Fruit fly (Drosophila melanogaster) whole organism, embryonic: ENCODE results near the gene yellow-f.

Source experiments
- Aef1 ChIP-seq: fragments of 200-800 bp; sonication (Bioruptor generic); IDR thresholded peaks from 3 replicates; pipeline ENCODE4 v1.3.6; 2022; ENCODE audit warnings: missing biosample characterization, missing genetic modification characterization
- Atf-2 ChIP-seq: fragments of 200-800 bp; sonication (Bioruptor generic); optimal IDR thresholded peaks from 2 replicates; lab custom pipeline; 2016; ENCODE audit warnings: missing biosample characterization, missing genetic modification characterization
- Blimp-1 ChIP-seq: fragments of 200-800 bp; sonication (Bioruptor generic); optimal IDR thresholded peaks from 3 replicates; lab custom pipeline; 2018; ENCODE audit warnings: missing biosample characterization, missing genetic modification characterization, mild to moderate bottlenecking, moderate library complexity, missing genetic modification reagents
- CG11093 ChIP-seq: fragments of 200-800 bp; sonication (Bioruptor generic); IDR thresholded peaks from 3 replicates; pipeline ENCODE4 v1.3.6; 2022; ENCODE audit warnings: missing biosample characterization, missing genetic modification characterization
- CG11695 ChIP-seq: fragments of 200-800 bp; sonication (Bioruptor generic); IDR thresholded peaks from 3 replicates; pipeline ENCODE4 v1.3.6; 2022; ENCODE audit warnings: missing biosample characterization, missing genetic modification characterization
- CG12219 ChIP-seq: fragments of 200-800 bp; sonication (Bioruptor generic); optimal IDR thresholded peaks from 3 replicates; lab custom pipeline; 2018; ENCODE audit warnings: missing biosample characterization, mild to moderate bottlenecking, missing genetic modification characterization
- CG12744 ChIP-seq: fragments of 200-800 bp; sonication (Bioruptor generic); optimal IDR thresholded peaks from 2 replicates; lab custom pipeline; 2016; ENCODE audit warnings: missing biosample characterization, missing genetic modification characterization
- CG13775 ChIP-seq: fragments of 200-800 bp; sonication (Bioruptor generic); optimal IDR thresholded peaks from 3 replicates; lab custom pipeline; 2017; ENCODE audit warnings: missing biosample characterization, mild to moderate bottlenecking, missing genetic modification characterization
- CG15269 ChIP-seq: fragments of 200-800 bp; sonication (Bioruptor generic); optimal IDR thresholded peaks from 2 replicates; lab custom pipeline; 2018; ENCODE audit warnings: missing biosample characterization, mild to moderate bottlenecking, missing genetic modification characterization, moderate library complexity
- CG17568 ChIP-seq: fragments of 200-800 bp; sonication (Bioruptor generic); optimal IDR thresholded peaks from 2 replicates; lab custom pipeline; 2018; ENCODE audit warnings: missing biosample characterization, mild to moderate bottlenecking, missing genetic modification characterization, moderate library complexity
- CG18599 ChIP-seq: fragments of 200-800 bp; sonication (Bioruptor generic); optimal IDR thresholded peaks from 3 replicates; lab custom pipeline; 2017; ENCODE audit warnings: missing biosample characterization, missing genetic modification characterization, mild to moderate bottlenecking, moderate library complexity, missing genetic modification reagents
- CG3065 ChIP-seq: fragments of 200-800 bp; sonication (Bioruptor generic); optimal IDR thresholded peaks from 2 replicates; lab custom pipeline; 2016; ENCODE audit warnings: missing biosample characterization, missing genetic modification characterization
- CG5180 ChIP-seq: fragments of 200-800 bp; sonication (Bioruptor generic); optimal IDR thresholded peaks from 3 replicates; lab custom pipeline; 2017; ENCODE audit warnings: missing biosample characterization, missing genetic modification characterization, mild to moderate bottlenecking, moderate library complexity, missing genetic modification reagents
- CG6813 ChIP-seq: fragments of 200-800 bp; sonication (Bioruptor generic); optimal IDR thresholded peaks from 2 replicates; lab custom pipeline; 2017; ENCODE audit warnings: missing biosample characterization, missing genetic modification characterization, mild to moderate bottlenecking, moderate library complexity, missing genetic modification reagents
- CG7357 ChIP-seq: fragments of 200-800 bp; sonication (Bioruptor generic); IDR thresholded peaks from 3 replicates; pipeline ENCODE4 v1.3.6; 2022; ENCODE audit warnings: missing biosample characterization, missing genetic modification characterization
- CG7556 ChIP-seq: fragments of 200-800 bp; sonication (Bioruptor generic); optimal IDR thresholded peaks from 2 replicates; lab custom pipeline; 2017; ENCODE audit warnings: missing biosample characterization, mild to moderate bottlenecking, missing genetic modification characterization
- CG7839 ChIP-seq: fragments of 200-800 bp; sonication (Bioruptor generic); optimal IDR thresholded peaks from 3 replicates; lab custom pipeline; 2018; ENCODE audit warnings: missing biosample characterization, mild to moderate bottlenecking, missing genetic modification characterization, moderate library complexity
- CG9932 ChIP-seq: fragments of 200-800 bp; sonication (Bioruptor generic); IDR thresholded peaks from 2 replicates; pipeline ENCODE4 v1.3.6; 2022; ENCODE audit warnings: missing biosample characterization, missing genetic modification characterization
- D19A ChIP-seq: fragments of 200-800 bp; optimal IDR thresholded peaks from 3 replicates; lab custom pipeline; 2019; ENCODE audit warnings: missing biosample characterization, mild to moderate bottlenecking, missing genetic modification characterization, moderate library complexity
- E2f1 ChIP-seq: fragments of 200-800 bp; sonication (Bioruptor generic); IDR thresholded peaks from 2 replicates; pipeline ENCODE4 v1.3.6; 2022; ENCODE audit warnings: missing biosample characterization, missing genetic modification characterization
- Eip74EF ChIP-seq, 2 experiments: fragments of 200-800 bp in 1 of 2; fragments of >200 bp in 1 of 2; sonication (Bioruptor generic) in 1 of 2; optimal IDR thresholded peaks; 2 replicates each; lab custom pipeline; 2017 to 2019; ENCODE audit warnings: missing biosample characterization in 2 of 2, missing genetic modification characterization in 2 of 2, mild to moderate bottlenecking in 1 of 2, moderate library complexity in 1 of 2
- Elba2 ChIP-seq: fragments of 200-800 bp; sonication (Bioruptor generic); optimal IDR thresholded peaks from 3 replicates; lab custom pipeline; 2016; ENCODE audit warnings: missing biosample characterization, missing genetic modification characterization
- Lhr ChIP-seq: fragments of 200-800 bp; sonication (Bioruptor generic); optimal IDR thresholded peaks from 3 replicates; lab custom pipeline; 2017; ENCODE audit warnings: mild to moderate bottlenecking, missing biosample characterization, missing genetic modification reagents, missing genetic modification characterization
- Rx ChIP-seq: fragments of 200-800 bp; sonication (Bioruptor generic); IDR thresholded peaks from 2 replicates; pipeline ENCODE4 v1.3.6; 2022; ENCODE audit warnings: missing biosample characterization, missing genetic modification characterization
- YL-1 ChIP-seq: fragments of 200-800 bp; sonication (Bioruptor generic); optimal IDR thresholded peaks from 3 replicates; lab custom pipeline; 2017; ENCODE audit warnings: missing biosample characterization, mild to moderate bottlenecking, missing genetic modification characterization
- ase ChIP-seq: fragments of 200-800 bp; sonication (Bioruptor generic); IDR thresholded peaks from 3 replicates; pipeline ENCODE4 v1.3.6; 2022; ENCODE audit warnings: missing biosample characterization, missing genetic modification characterization
- chn ChIP-seq: fragments of 200-800 bp; sonication (Bioruptor generic); optimal IDR thresholded peaks from 2 replicates; lab custom pipeline; 2016; ENCODE audit warnings: missing biosample characterization, missing genetic modification characterization
- cwo ChIP-seq: fragments of 200-800 bp; sonication (Bioruptor generic); optimal IDR thresholded peaks from 3 replicates; lab custom pipeline; 2017; ENCODE audit warnings: missing biosample characterization, missing genetic modification characterization, mild to moderate bottlenecking, moderate library complexity, missing genetic modification reagents
- da ChIP-seq: fragments of 200-800 bp; sonication (Bioruptor generic); optimal IDR thresholded peaks from 2 replicates; lab custom pipeline; 2016; ENCODE audit warnings: missing biosample characterization, missing genetic modification characterization
- gcm ChIP-seq: fragments of 200-800 bp; sonication (Bioruptor generic); optimal IDR thresholded peaks from 2 replicates; lab custom pipeline; 2019; ENCODE audit warnings: missing biosample characterization, mild to moderate bottlenecking, missing genetic modification characterization, moderate library complexity
- gsb-n ChIP-seq: fragments of 200-800 bp; sonication (Bioruptor generic); optimal IDR thresholded peaks from 3 replicates; lab custom pipeline; 2018; ENCODE audit warnings: missing biosample characterization, mild to moderate bottlenecking, missing genetic modification characterization
- jing ChIP-seq: fragments of 200-800 bp; sonication (Bioruptor generic); optimal IDR thresholded peaks from 2 replicates; lab custom pipeline; 2018; ENCODE audit warnings: missing biosample characterization, mild to moderate bottlenecking, missing genetic modification characterization
- knrl ChIP-seq: fragments of 200-800 bp; sonication (Bioruptor generic); IDR thresholded peaks from 3 replicates; pipeline ENCODE4 v1.3.6; 2022; ENCODE audit warnings: missing biosample characterization, missing genetic modification characterization; ENCODE audit not compliant: partially characterized antibody
- lola ChIP-seq, 3 experiments: fragments of >200 bp in 2 of 3; fragments of 200-800 bp in 1 of 3; sonication (Bioruptor generic) in 1 of 3; optimal IDR thresholded peaks; 2 replicates each; lab custom pipeline; 2017 to 2019; ENCODE audit warnings: missing biosample characterization in 3 of 3, missing genetic modification characterization in 3 of 3, mild to moderate bottlenecking in 1 of 3, moderate library complexity in 1 of 3
- nom ChIP-seq: fragments of 200-800 bp; sonication (Bioruptor generic); optimal IDR thresholded peaks from 2 replicates; lab custom pipeline; 2017; ENCODE audit warnings: missing biosample characterization, missing genetic modification characterization, mild to moderate bottlenecking, moderate library complexity, missing genetic modification reagents
- odd ChIP-seq: fragments of 200-800 bp; sonication (Bioruptor generic); optimal IDR thresholded peaks from 2 replicates; lab custom pipeline; 2017; ENCODE audit warnings: missing biosample characterization, mild to moderate bottlenecking, missing genetic modification characterization
- psq ChIP-seq: fragments of 200-800 bp; sonication (Bioruptor generic); optimal IDR thresholded peaks from 2 replicates; lab custom pipeline; 2017; ENCODE audit warnings: missing biosample characterization, missing genetic modification characterization
- pum ChIP-seq: fragments of 200-800 bp; sonication (Bioruptor generic); optimal IDR thresholded peaks from 2 replicates; lab custom pipeline; 2016; ENCODE audit warnings: missing biosample characterization, missing genetic modification characterization
- scrt ChIP-seq: fragments of 200-800 bp; sonication (Bioruptor generic); optimal IDR thresholded peaks from 2 replicates; lab custom pipeline; 2018; ENCODE audit warnings: missing biosample characterization, mild to moderate bottlenecking, missing genetic modification characterization, moderate library complexity
- shn ChIP-seq: fragments of 200-800 bp; sonication (Bioruptor generic); optimal IDR thresholded peaks from 3 replicates; lab custom pipeline; 2016; ENCODE audit warnings: missing biosample characterization, missing genetic modification characterization
- sr ChIP-seq: fragments of 200-800 bp; sonication (Bioruptor generic); IDR thresholded peaks from 3 replicates; pipeline ENCODE4 v1.3.6; 2022; ENCODE audit warnings: missing biosample characterization, missing genetic modification characterization
- tap ChIP-seq: fragments of 200-800 bp; optimal IDR thresholded peaks from 3 replicates; lab custom pipeline; 2019; ENCODE audit warnings: missing biosample characterization, mild to moderate bottlenecking, missing genetic modification characterization, moderate library complexity
- unpg ChIP-seq: fragments of 200-800 bp; sonication (Bioruptor generic); optimal IDR thresholded peaks from 3 replicates; lab custom pipeline; 2018; ENCODE audit warnings: missing biosample characterization, mild to moderate bottlenecking, missing genetic modification characterization, moderate library complexity
- wek ChIP-seq: fragments of 200-800 bp; sonication (Bioruptor generic); optimal IDR thresholded peaks from 3 replicates; lab custom pipeline; 2018; ENCODE audit warnings: missing biosample characterization, mild to moderate bottlenecking, missing genetic modification characterization, moderate library complexity
- yki ChIP-seq: fragments of >200 bp; optimal IDR thresholded peaks from 3 replicates; lab custom pipeline; 2018
- zen ChIP-seq: fragments of 200-800 bp; sonication (Bioruptor generic); optimal IDR thresholded peaks from 3 replicates; lab custom pipeline; 2018; ENCODE audit warnings: missing biosample characterization, mild to moderate bottlenecking, missing genetic modification characterization, moderate library complexity
- zfh2 ChIP-seq: fragments of 200-800 bp; sonication (Bioruptor generic); optimal IDR thresholded peaks from 2 replicates; lab custom pipeline; 2016; ENCODE audit warnings: missing biosample characterization, missing genetic modification characterization

Gene yellow-f

dm6 chr3R:12981334-12982166 is 11.5 kb downstream of the yellow-f start (continued):
- peak; percentile 54 for TF ChIP-seq CG5180
- no peak; the same call in 2 of the 3 replicates for TF ChIP-seq ase (GFP tag; lab: Robert Waterston, UW)
- peak; percentile 0 for TF ChIP-seq jing (GFP tag; lab: Kevin White, UChicago)
- no peak for TF ChIP-seq yki (lab: Kevin White, UChicago)
- peak; percentile 19 for TF ChIP-seq CG17568 (GFP tag; lab: Kevin White, UChicago)
- peak; percentile 68 for TF ChIP-seq cwo (GFP tag; lab: Kevin White, UChicago)
- TF ChIP-seq CG15269 (tag; lab: Kevin White, UChicago) = peak; percentile 77
- peak; percentile 51 for TF ChIP-seq zen (tag; lab: Kevin White, UChicago)
- TF ChIP-seq Blimp-1 = peak; percentile 64
- TF ChIP-seq Rx = peak; percentile 34; the same call in 1 of the 2 replicates
- TF ChIP-seq CG18599 (GFP tag; lab: Kevin White, UChicago) = peak; percentile 68
- TF ChIP-seq nom = peak; percentile 3
- TF ChIP-seq pum (GFP tag; lab: Kevin White, UChicago) = no peak
- TF ChIP-seq knrl = no peak
- TF ChIP-seq tap = peak; percentile 61
- peak; percentile 70 for TF ChIP-seq CG11695 (GFP tag; lab: Robert Waterston, UW)
- TF ChIP-seq Aef1 (GFP tag; lab: Robert Waterston, UW) = peak; percentile 55; the same call in 2 of the 3 replicates
- TF ChIP-seq gsb-n (tag; lab: Kevin White, UChicago) = no peak
- peak; percentile 81 for TF ChIP-seq CG7839
- TF ChIP-seq wek (GFP tag; lab: Kevin White, UChicago) = no peak
- TF ChIP-seq D19A = peak; percentile 60
- peak; percentile 34 for TF ChIP-seq CG12744 (GFP tag; lab: Kevin White, UChicago)
- TF ChIP-seq CG7556 (GFP tag; lab: Kevin White, UChicago) = peak; percentile 83
- peak; percentile 45 for TF ChIP-seq gcm (GFP tag; lab: Kevin White, UChicago)
- no peak for TF ChIP-seq Elba2 (GFP tag; lab: Kevin White, UChicago)
- TF ChIP-seq CG6813 (GFP tag; lab: Kevin White, UChicago) = no peak
- TF ChIP-seq lola (GFP tag; optimal IDR thresholded peaks at IDR 0.05; lab: Kevin White, UChicago) = peak in 2 of 3 experiments; percentile 65 to 68
- peak; percentile 43; the same call in 1 of the 3 replicates for TF ChIP-seq CG7357 (GFP tag; lab: Robert Waterston, UW)
- no peak for TF ChIP-seq shn (GFP tag; lab: Kevin White, UChicago)
- peak; percentile 19 for TF ChIP-seq scrt (GFP tag; lab: Kevin White, UChicago)
- TF ChIP-seq CG3065 (GFP tag; lab: Kevin White, UChicago) = peak; percentile 16
- no peak for TF ChIP-seq psq (GFP tag; lab: Kevin White, UChicago)
- peak; percentile 31 for TF ChIP-seq chn (GFP tag; lab: Kevin White, UChicago)
- no peak for TF ChIP-seq zfh2
- peak in 1 of 2 experiments; percentile 71 for TF ChIP-seq Eip74EF (GFP tag; optimal IDR thresholded peaks at IDR 0.05; lab: Kevin White, UChicago)
- peak; percentile 40 for TF ChIP-seq odd (GFP tag; lab: Kevin White, UChicago)
- TF ChIP-seq da (GFP tag; lab: Kevin White, UChicago) = peak; percentile 18
- peak; percentile 60 for TF ChIP-seq CG13775 (GFP tag; lab: Kevin White, UChicago)
- peak; percentile 66 for TF ChIP-seq unpg (GFP tag; lab: Kevin White, UChicago)
- no peak for TF ChIP-seq Lhr (GFP tag; lab: Kevin White, UChicago)
- peak; percentile 57 for TF ChIP-seq CG12219 (GFP tag; lab: Kevin White, UChicago)
- TF ChIP-seq Atf-2 (GFP tag; lab: Kevin White, UChicago) = peak; percentile 33
- no peak for TF ChIP-seq YL-1
- no peak; the same call in 2 of the 3 replicates for TF ChIP-seq sr (GFP tag; lab: Robert Waterston, UW)
- 0 out of 3 replicates have a peak, but pooled peaks have one; percentile 54 for TF ChIP-seq CG11093 (GFP tag; lab: Robert Waterston, UW)
- TF ChIP-seq E2f1 = peak; percentile 45
- TF ChIP-seq CG9932 (GFP tag; lab: Robert Waterston, UW) = peak; percentile 36
